Worm (Caenorhabditis elegans) whole organism, L2 larva: Measurements from ENCODE around the gene F56C3.7.

Source experiments
- F13H6.1 ChIP-seq: sonication (generic microtip); optimal IDR thresholded peaks from 2 replicates; lab custom pipeline; 2016; ENCODE audit warnings: missing genetic modification characterization, missing compliant biosample characterization
- aly-2 ChIP-seq: fragments of 150-350 bp; optimal IDR thresholded peaks from 2 replicates; lab custom pipeline; 2014; ENCODE audit warnings: missing biosample characterization, missing genetic modification characterization
- fos-1 ChIP-seq: fragments of 150-350 bp; optimal IDR thresholded peaks from 2 replicates; lab custom pipeline; 2014; ENCODE audit warnings: missing biosample characterization, missing genetic modification characterization
- lin-39 ChIP-seq: fragments of 150-350 bp; optimal IDR thresholded peaks from 2 replicates; lab custom pipeline; 2014; ENCODE audit warnings: missing biosample characterization, missing genetic modification reagents, missing genetic modification characterization
- mdl-1 ChIP-seq, 2 experiments: fragments of 150-350 bp in 1 of 2; sonication (generic microtip) in 1 of 2; optimal IDR thresholded peaks; 2 replicates each; lab custom pipeline; 2017; ENCODE audit warnings: missing biosample characterization in 2 of 2, missing genetic modification characterization in 2 of 2
- nhr-10 ChIP-seq: sonication (generic microtip); optimal IDR thresholded peaks from 2 replicates; lab custom pipeline; 2017; ENCODE audit warnings: missing biosample characterization, missing genetic modification characterization
- nhr-77 ChIP-seq: fragments of 150-350 bp; optimal IDR thresholded peaks from 2 replicates; lab custom pipeline; 2014; ENCODE audit warnings: missing biosample characterization, missing genetic modification characterization
- unc-62 ChIP-seq: fragments of 150-350 bp; optimal IDR thresholded peaks from 2 replicates; lab custom pipeline; 2014; ENCODE audit warnings: missing biosample characterization, missing genetic modification reagents, missing genetic modification characterization

ce11 chrX:1337009-1337408, 33.6 kb downstream of the F56C3.7 start, which contains the start of gene ttr-37:
- TF ChIP-seq unc-62 (no peak), nhr-10 (tag; lab: Kevin White, UChicago) (no peak), nhr-77 (tag; lab: Kevin White, UChicago) (no peak), mdl-1 (tag; optimal IDR thresholded peaks at IDR 0.05; lab: Kevin White, UChicago) (no peak), fos-1 (peak; percentile 53), aly-2 (tag; lab: Kevin White, UChicago) (no peak), F13H6.1 (tag; lab: Kevin White, UChicago) (no peak), lin-39 (no peak)
